Fruit fly (Drosophila melanogaster) whole organism, adult: ENCODE measurements around the gene CG43740.

Experiments used
- CG11617 ChIP-seq: fragments of 200-800 bp; sonication (Bioruptor generic); optimal IDR thresholded peaks from 2 replicates; lab custom pipeline; 2017; ENCODE audit warnings: mild to moderate bottlenecking, missing biosample characterization, missing genetic modification reagents, missing genetic modification characterization
- CG12768 ChIP-seq: fragments of 200-800 bp; sonication (Bioruptor generic); optimal IDR thresholded peaks from 2 replicates; lab custom pipeline; 2017; ENCODE audit warnings: missing biosample characterization, missing genetic modification characterization, mild to moderate bottlenecking, moderate library complexity, missing genetic modification reagents
- CG14711 ChIP-seq: fragments of 200-800 bp; sonication (Bioruptor generic); optimal IDR thresholded peaks from 2 replicates; lab custom pipeline; 2018; ENCODE audit warnings: missing biosample characterization, mild to moderate bottlenecking, missing genetic modification characterization, moderate library complexity
- CG1620 ChIP-seq: fragments of 200-800 bp; sonication (Bioruptor generic); optimal IDR thresholded peaks from 2 replicates; lab custom pipeline; 2016; ENCODE audit warnings: missing biosample characterization, missing genetic modification characterization
- CG33017 ChIP-seq: fragments of 200-800 bp; sonication (Bioruptor generic); optimal IDR thresholded peaks from 2 replicates; lab custom pipeline; 2018; ENCODE audit warnings: missing biosample characterization, mild to moderate bottlenecking, missing genetic modification characterization, moderate library complexity
- CG5204 ChIP-seq: fragments of 200-800 bp; sonication (Bioruptor generic); optimal IDR thresholded peaks from 2 replicates; lab custom pipeline; 2016; ENCODE audit warnings: missing biosample characterization, missing genetic modification characterization
- CG7045 ChIP-seq: fragments of 200-800 bp; sonication (Bioruptor generic); optimal IDR thresholded peaks from 2 replicates; lab custom pipeline; 2017; ENCODE audit warnings: missing biosample characterization, mild to moderate bottlenecking, missing genetic modification characterization
- CG7101 ChIP-seq: fragments of 200-800 bp; sonication (Bioruptor generic); optimal IDR thresholded peaks from 2 replicates; lab custom pipeline; 2018; ENCODE audit warnings: missing biosample characterization, mild to moderate bottlenecking, missing genetic modification characterization, moderate library complexity
- Clk ChIP-seq: fragments of 200-800 bp; sonication (Bioruptor generic); optimal IDR thresholded peaks from 2 replicates; lab custom pipeline; 2017; ENCODE audit warnings: missing biosample characterization, missing genetic modification characterization
- Crg-1 ChIP-seq: fragments of 200-800 bp; sonication (Bioruptor generic); optimal IDR thresholded peaks from 2 replicates; lab custom pipeline; 2016; ENCODE audit warnings: missing biosample characterization, missing genetic modification characterization
- Hr96 ChIP-seq: fragments of 200-800 bp; sonication (Bioruptor generic); optimal IDR thresholded peaks from 2 replicates; lab custom pipeline; 2016; ENCODE audit warnings: missing biosample characterization, missing genetic modification characterization
- Mnt ChIP-seq: fragments of 200-800 bp; sonication (Bioruptor generic); optimal IDR thresholded peaks from 2 replicates; lab custom pipeline; 2016; ENCODE audit warnings: missing biosample characterization, mild to moderate bottlenecking, missing genetic modification characterization
- bab1 ChIP-seq: fragments of 200-800 bp; sonication (Bioruptor generic); optimal IDR thresholded peaks from 3 replicates; lab custom pipeline; 2019; ENCODE audit warnings: missing biosample characterization, mild to moderate bottlenecking, missing genetic modification characterization, moderate library complexity
- cic ChIP-seq: fragments of 200-800 bp; sonication (Bioruptor generic); optimal IDR thresholded peaks from 2 replicates; lab custom pipeline; 2017; ENCODE audit warnings: missing biosample characterization, mild to moderate bottlenecking, missing genetic modification characterization, moderate library complexity
- cnc ChIP-seq, 2 experiments: fragments of >200 bp; optimal IDR thresholded peaks; 2 replicates each; lab custom pipeline; 2017
- kay ChIP-seq: fragments of 200-800 bp; sonication (Bioruptor generic); peaks from one replicate; lab custom pipeline; 2016; ENCODE audit warnings: missing biosample characterization, missing genetic modification characterization, borderline replicate concordance
- ovo ChIP-seq: fragments of 200-800 bp; sonication (Bioruptor generic); optimal IDR thresholded peaks from 2 replicates; lab custom pipeline; 2016; ENCODE audit warnings: missing biosample characterization, missing genetic modification characterization
- pad ChIP-seq: fragments of 200-800 bp; sonication (Bioruptor generic); optimal IDR thresholded peaks from 3 replicates; lab custom pipeline; 2017; ENCODE audit warnings: missing biosample characterization, missing genetic modification characterization, mild to moderate bottlenecking, moderate library complexity, missing genetic modification reagents
- tj ChIP-seq: fragments of 200-800 bp; sonication (Bioruptor generic); optimal IDR thresholded peaks from 3 replicates; lab custom pipeline; 2017; ENCODE audit warnings: missing biosample characterization, mild to moderate bottlenecking, missing genetic modification characterization, moderate library complexity
- toe ChIP-seq: fragments of 200-800 bp; sonication (Bioruptor generic); optimal IDR thresholded peaks from 2 replicates; lab custom pipeline; 2016; ENCODE audit warnings: missing biosample characterization, missing genetic modification characterization

The CG43740 gene

dm6 chrX:10333352-10333751, at the start of gene CG43740:
TSS of gene CG43740 (plus strand) at chrX:10333652.
- TF ChIP-seq cnc (optimal IDR thresholded peaks at IDR 0.05; lab: Kevin White, UChicago): no peak
- TF ChIP-seq pad: no peak
- TF ChIP-seq CG7045 (GFP tag; lab: Kevin White, UChicago): no peak

dm6 chrX:10289935-10290760, 43.3 kb upstream of the CG43740 start:
- peak; percentile 84 for TF ChIP-seq kay (GFP tag; lab: Kevin White, UChicago)
- peak; percentile 7 for TF ChIP-seq Mnt (GFP tag; lab: Kevin White, UChicago)
- no peak for TF ChIP-seq tj
- TF ChIP-seq bab1 (GFP tag; lab: Kevin White, UChicago): no peak
- TF ChIP-seq cic: no peak
- TF ChIP-seq toe: no peak
- TF ChIP-seq CG7101 (tag; lab: Kevin White, UChicago): no peak
- TF ChIP-seq CG33017 (tag; lab: Kevin White, UChicago): no peak
- TF ChIP-seq CG5204 (GFP tag; lab: Kevin White, UChicago): no peak
- TF ChIP-seq CG1620 (GFP tag; lab: Kevin White, UChicago): no peak
- no peak for TF ChIP-seq ovo
- no peak for TF ChIP-seq cnc (optimal IDR thresholded peaks at IDR 0.05; lab: Kevin White, UChicago)
- peak; percentile 11 for TF ChIP-seq pad
- no peak for TF ChIP-seq CG11617 (GFP tag; lab: Kevin White, UChicago)
- no peak for TF ChIP-seq Clk (GFP tag; lab: Kevin White, UChicago)
- TF ChIP-seq CG12768 (GFP tag; lab: Kevin White, UChicago): no peak
- TF ChIP-seq Hr96: no peak
- no peak for TF ChIP-seq Crg-1 (GFP tag; lab: Kevin White, UChicago)
- no peak for TF ChIP-seq CG7045 (GFP tag; lab: Kevin White, UChicago)
- no peak for TF ChIP-seq CG14711 (tag; lab: Kevin White, UChicago)

DNA sequence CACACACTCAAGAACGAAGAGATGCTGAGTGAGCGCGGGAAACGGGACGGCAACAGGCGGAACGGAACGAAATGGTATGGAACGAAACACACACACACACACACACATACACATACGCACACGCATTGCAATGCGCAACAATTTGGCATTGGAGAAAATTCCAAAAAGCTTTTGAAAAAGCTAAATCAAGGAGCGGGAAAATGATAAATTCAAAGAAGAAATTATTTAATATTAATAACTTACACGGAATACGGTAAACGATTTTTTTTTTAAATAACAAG, 42.8 kb upstream of the CG43740 start:
- TF ChIP-seq cnc (optimal IDR thresholded peaks at IDR 0.05; lab: Kevin White, UChicago) (no peak), CG14711 (tag; lab: Kevin White, UChicago) (no peak), Mnt (GFP tag; lab: Kevin White, UChicago) (no peak)

DNA sequence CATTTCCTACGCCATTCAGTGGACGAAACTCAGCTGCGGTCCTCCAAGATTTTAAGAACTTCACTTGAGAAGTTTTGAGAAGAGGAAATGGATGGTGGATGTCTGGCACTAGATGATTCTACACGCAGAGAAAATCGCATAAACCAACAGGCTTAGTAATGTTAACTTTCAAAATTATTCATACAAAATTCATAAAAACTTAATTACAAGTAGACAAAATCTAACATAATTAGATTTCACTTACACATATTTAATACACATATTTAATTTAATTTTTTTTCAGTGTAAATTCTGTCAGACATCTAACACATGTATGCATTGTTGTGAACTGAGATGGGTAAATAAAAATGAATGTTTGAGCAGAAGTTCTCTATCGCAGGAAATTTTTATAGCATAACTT, 33.3 kb upstream of the CG43740 start:
- TF ChIP-seq ovo (no peak), tj (no peak), kay (GFP tag; lab: Kevin White, UChicago) (peak; percentile 29)

DNA sequence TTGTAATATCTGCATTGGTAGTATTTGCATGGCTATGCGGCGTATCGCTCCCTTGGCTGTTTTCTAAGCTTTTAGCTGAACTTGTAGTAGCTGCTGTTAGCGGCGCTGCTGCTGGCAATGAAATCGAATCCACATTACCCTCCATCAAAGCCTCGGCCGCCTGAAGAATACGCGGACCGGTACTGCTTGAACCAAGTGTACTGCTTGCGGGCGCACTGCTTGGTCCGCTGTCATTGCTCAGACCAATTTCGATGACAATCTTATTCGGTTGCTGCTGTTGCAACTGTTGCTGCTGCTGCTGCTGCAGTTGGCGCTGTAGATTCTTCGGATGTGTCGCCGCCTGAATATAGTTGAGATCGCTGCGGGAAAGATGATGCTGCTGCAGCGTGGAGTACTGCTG, 25.5 kb upstream of the CG43740 start:
- TF ChIP-seq CG1620 (GFP tag; lab: Kevin White, UChicago): no peak
- TF ChIP-seq CG14711 (tag; lab: Kevin White, UChicago): no peak
- no peak for TF ChIP-seq cnc (optimal IDR thresholded peaks at IDR 0.05; lab: Kevin White, UChicago)
- TF ChIP-seq CG33017 (tag; lab: Kevin White, UChicago): no peak
- TF ChIP-seq tj: no peak
- TF ChIP-seq Mnt (GFP tag; lab: Kevin White, UChicago): no peak
- no peak for TF ChIP-seq CG11617 (GFP tag; lab: Kevin White, UChicago)
- no peak for TF ChIP-seq ovo
- no peak for TF ChIP-seq CG7045 (GFP tag; lab: Kevin White, UChicago)
- no peak for TF ChIP-seq pad
- TF ChIP-seq Clk (GFP tag; lab: Kevin White, UChicago): no peak

DNA sequence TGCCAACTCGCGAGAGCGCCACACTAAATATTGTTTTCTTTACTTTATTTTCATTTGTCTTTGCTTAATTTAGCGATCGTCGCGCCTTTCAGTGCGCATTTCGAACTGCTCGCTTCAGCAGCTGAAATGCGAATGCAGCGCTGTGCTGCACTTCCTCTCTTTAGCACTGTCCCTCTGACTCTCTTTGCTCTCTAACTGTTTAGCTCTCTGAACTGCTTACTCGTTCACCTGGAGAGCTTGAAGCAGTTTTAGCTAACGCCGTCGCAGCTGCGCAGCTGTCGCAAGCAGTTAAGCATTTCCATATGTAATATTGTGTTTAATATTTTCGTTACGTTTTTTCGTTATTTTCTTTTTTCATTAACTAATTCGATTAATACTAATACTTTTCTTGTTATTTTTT, 24.5 kb upstream of the CG43740 start:
- TF ChIP-seq CG11617 (GFP tag; lab: Kevin White, UChicago) (no peak), kay (GFP tag; lab: Kevin White, UChicago) (no peak), Hr96 (no peak), CG12768 (GFP tag; lab: Kevin White, UChicago) (no peak), Crg-1 (GFP tag; lab: Kevin White, UChicago) (no peak), toe (no peak), CG7045 (GFP tag; lab: Kevin White, UChicago) (no peak), CG33017 (tag; lab: Kevin White, UChicago) (no peak), cnc (optimal IDR thresholded peaks at IDR 0.05; lab: Kevin White, UChicago) (no peak)

DNA sequence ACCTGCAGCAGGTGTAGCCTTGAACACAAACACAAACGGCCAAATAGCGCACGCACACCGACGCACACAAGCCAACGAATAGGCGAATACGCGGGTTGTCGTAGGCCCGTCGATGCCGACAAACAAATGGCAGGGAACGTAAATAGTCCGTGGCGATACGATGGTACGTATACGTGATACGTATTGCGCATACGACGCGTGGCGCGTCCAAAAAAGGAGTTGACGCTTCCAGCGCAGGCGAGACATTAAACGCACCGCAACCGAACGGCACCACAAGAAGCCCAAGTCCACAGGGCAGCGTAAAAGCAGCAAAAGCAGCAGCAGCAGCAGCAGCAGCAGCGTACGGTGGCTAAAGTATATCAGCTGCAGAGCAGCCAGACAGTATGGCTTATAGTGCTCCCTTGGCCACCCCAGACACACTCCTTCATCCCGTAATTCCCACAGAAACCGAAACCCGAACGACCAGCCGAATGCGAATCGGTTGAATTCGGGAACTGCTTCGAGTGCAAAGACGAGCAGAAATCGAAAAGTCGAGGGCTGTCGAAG, 15.0 kb upstream of the CG43740 start:
- no peak for TF ChIP-seq Hr96
- TF ChIP-seq Clk (GFP tag; lab: Kevin White, UChicago): no peak
- no peak for TF ChIP-seq CG11617 (GFP tag; lab: Kevin White, UChicago)
- no peak for TF ChIP-seq CG33017 (tag; lab: Kevin White, UChicago)
- TF ChIP-seq CG12768 (GFP tag; lab: Kevin White, UChicago): no peak
- TF ChIP-seq CG1620 (GFP tag; lab: Kevin White, UChicago): no peak
- TF ChIP-seq ovo: no peak
- no peak for TF ChIP-seq CG7101 (tag; lab: Kevin White, UChicago)
- TF ChIP-seq CG7045 (GFP tag; lab: Kevin White, UChicago): no peak
- TF ChIP-seq Crg-1 (GFP tag; lab: Kevin White, UChicago): no peak
- TF ChIP-seq CG5204 (GFP tag; lab: Kevin White, UChicago): no peak
- no peak for TF ChIP-seq kay (GFP tag; lab: Kevin White, UChicago)
- no peak for TF ChIP-seq tj
- no peak for TF ChIP-seq pad
- TF ChIP-seq cnc (optimal IDR thresholded peaks at IDR 0.05; lab: Kevin White, UChicago): no peak
- TF ChIP-seq Mnt (GFP tag; lab: Kevin White, UChicago): no peak
- TF ChIP-seq CG14711 (tag; lab: Kevin White, UChicago): no peak
